Worm (Caenorhabditis elegans): Measurements from ENCODE around the gene F59E12.8.

F59E12.8 gene

DNA sequence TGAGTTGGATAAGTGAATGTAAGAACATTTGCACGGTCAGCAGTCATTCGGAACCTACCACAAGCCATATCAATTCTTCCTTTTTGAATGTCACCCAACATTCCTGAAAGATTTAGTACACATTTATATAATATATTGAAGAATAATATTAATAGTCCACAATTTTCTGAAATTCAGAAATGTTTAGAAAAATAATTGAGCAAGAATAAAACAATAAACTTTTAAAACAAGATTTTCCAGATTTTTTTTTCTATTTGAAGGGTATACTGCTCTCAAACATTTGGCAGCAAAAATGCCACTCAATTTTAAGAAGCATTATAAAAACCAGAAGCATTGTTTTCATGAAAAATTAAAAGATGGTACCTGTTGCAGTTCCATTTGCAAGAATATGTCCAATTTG, at the start of gene F59E12.8:
Gene F59E12.8 (minus strand): TSS at position 101 of the 400 bp plus-strand sequence.
- no peak for TF ChIP-seq dve-1 (tag; optimal IDR thresholded peaks at IDR 0.05)
- TF ChIP-seq Y22D7AL.16 (tag; optimal IDR thresholded peaks at IDR 0.05): no peak
- no peak for TF ChIP-seq nfya-1 (tag; optimal IDR thresholded peaks at IDR 0.05)
- no peak for TF ChIP-seq ama-1 (optimal IDR thresholded peaks at IDR 0.05)
- no peak for TF ChIP-seq ref-2 (tag; optimal IDR thresholded peaks at IDR 0.05)
- TF ChIP-seq pag-3 (tag; optimal IDR thresholded peaks at IDR 0.05; ENCODE audit: borderline replicate concordance): no peak
- no peak for TF ChIP-seq che-1 (tag; optimal IDR thresholded peaks at IDR 0.05)
- TF ChIP-seq hlh-15 (tag; optimal IDR thresholded peaks at IDR 0.05): no peak
- TF ChIP-seq zip-5 (tag; optimal IDR thresholded peaks at IDR 0.05): no peak
- TF ChIP-seq madf-2 (tag; optimal IDR thresholded peaks at IDR 0.05): no peak
- no peak for TF ChIP-seq lim-6 (tag; optimal IDR thresholded peaks at IDR 0.05)
- TF ChIP-seq npax-4 (tag; optimal IDR thresholded peaks at IDR 0.05): no peak
- TF ChIP-seq fkh-6 (tag; optimal IDR thresholded peaks at IDR 0.05): no peak
- no peak for TF ChIP-seq tbx-7 (tag; optimal IDR thresholded peaks at IDR 0.05)
- TF ChIP-seq elt-2 (tag; optimal IDR thresholded peaks at IDR 0.05): no peak
- TF ChIP-seq hlh-13 (GFP tag; optimal IDR thresholded peaks at IDR 0.05): no peak
- TF ChIP-seq pros-1 (tag; optimal IDR thresholded peaks at IDR 0.05): no peak
- no peak for TF ChIP-seq ceh-9 (tag; optimal IDR thresholded peaks at IDR 0.05)
- no peak for TF ChIP-seq ets-4 (tag; optimal IDR thresholded peaks at IDR 0.05)

DNA sequence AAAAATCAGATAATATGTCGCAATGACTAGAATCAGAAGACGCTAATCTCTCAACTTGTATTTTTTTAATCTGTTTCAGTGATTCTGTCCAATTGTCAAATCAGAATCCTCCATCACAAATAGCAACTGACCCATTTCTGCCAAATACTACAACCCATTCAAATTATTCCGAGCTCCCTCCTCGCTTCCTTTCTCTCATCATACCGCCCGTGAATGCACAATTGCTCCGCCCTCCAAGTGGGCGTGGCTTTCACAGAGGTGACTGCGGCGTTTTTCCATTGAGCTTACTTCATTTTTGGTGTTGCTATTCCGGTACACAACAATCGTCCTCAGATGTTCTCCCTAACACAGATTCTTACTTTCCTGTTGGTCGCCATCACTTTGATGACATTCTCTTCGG, 44.0 kb upstream of the F59E12.8 start, which contains the start of gene flp-27:
Gene flp-27 (plus strand): TSS at position 301 of the 400 bp plus-strand sequence.
- TF ChIP-seq ref-2 (tag; optimal IDR thresholded peaks at IDR 0.05) (no peak), pha-4 (tag; optimal IDR thresholded peaks at IDR 0.05) (no peak), lin-11 (tag; optimal IDR thresholded peaks at IDR 0.05) (no peak), fkh-10 (GFP tag; optimal IDR thresholded peaks at IDR 0.05) (no peak), ztf-16 (tag; optimal IDR thresholded peaks at IDR 0.05) (no peak), ceh-6 (GFP tag; optimal IDR thresholded peaks at IDR 0.05) (no peak), lim-6 (tag; optimal IDR thresholded peaks at IDR 0.05) (no peak), fax-1 (tag; optimal IDR thresholded peaks at IDR 0.05) (no peak), dmd-4 (tag; optimal IDR thresholded peaks at IDR 0.05; ENCODE audit: borderline replicate concordance) (no peak), ceh-2 (tag; optimal IDR thresholded peaks at IDR 0.05) (no peak), pros-1 (tag; optimal IDR thresholded peaks at IDR 0.05) (no peak), unc-55 (GFP tag; optimal IDR thresholded peaks at IDR 0.05) (no peak), unc-42 (tag; optimal IDR thresholded peaks at IDR 0.05) (no peak), pqm-1 (tag; optimal IDR thresholded peaks at IDR 0.05) (no peak), elt-2 (tag; optimal IDR thresholded peaks at IDR 0.05) (no peak), syd-9 (tag; optimal IDR thresholded peaks at IDR 0.05) (no peak), hlh-15 (tag; optimal IDR thresholded peaks at IDR 0.05) (no peak), dve-1 (tag; optimal IDR thresholded peaks at IDR 0.05) (no peak), pax-1 (tag; optimal IDR thresholded peaks at IDR 0.05) (no peak), nhr-11 (tag; optimal IDR thresholded peaks at IDR 0.05) (no peak)

DNA sequence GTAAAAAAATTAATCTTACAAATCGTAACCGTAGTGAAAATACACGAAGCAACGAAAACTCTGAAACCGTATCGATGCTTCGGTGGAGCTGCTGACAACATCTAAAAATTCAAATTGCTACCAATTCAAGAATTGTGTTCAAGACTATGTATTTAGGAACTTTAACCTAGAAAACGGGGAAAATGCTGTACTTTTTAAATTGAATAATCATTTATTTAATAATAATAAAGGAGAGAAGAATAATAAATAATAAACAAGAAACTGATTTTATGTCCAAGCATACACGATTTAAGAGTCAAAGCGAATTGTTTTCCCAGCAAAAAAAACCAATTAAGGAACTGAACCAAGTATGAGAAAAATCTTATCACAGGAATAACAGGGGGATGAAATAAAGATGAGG, 32.9 kb upstream of the F59E12.8 start, which contains the start of gene C25H3.17:
Gene C25H3.17 (minus strand): TSS at position 101 of the 400 bp plus-strand sequence.
- TF ChIP-seq nfya-1 (tag; optimal IDR thresholded peaks at IDR 0.05) (no peak), ceh-48 (tag; optimal IDR thresholded peaks at IDR 0.05) (no peak), ets-4 (tag; optimal IDR thresholded peaks at IDR 0.05) (no peak), lim-6 (tag; optimal IDR thresholded peaks at IDR 0.05) (no peak), K02D7.2 (tag; optimal IDR thresholded peaks at IDR 0.05) (no peak), ceh-22 (tag; optimal IDR thresholded peaks at IDR 0.05) (no peak), fax-1 (tag; optimal IDR thresholded peaks at IDR 0.05) (no peak), rnt-1 (tag; optimal IDR thresholded peaks at IDR 0.05) (no peak), mec-3 (tag; optimal IDR thresholded peaks at IDR 0.05; ENCODE audit: borderline replicate concordance) (no peak)

DNA sequence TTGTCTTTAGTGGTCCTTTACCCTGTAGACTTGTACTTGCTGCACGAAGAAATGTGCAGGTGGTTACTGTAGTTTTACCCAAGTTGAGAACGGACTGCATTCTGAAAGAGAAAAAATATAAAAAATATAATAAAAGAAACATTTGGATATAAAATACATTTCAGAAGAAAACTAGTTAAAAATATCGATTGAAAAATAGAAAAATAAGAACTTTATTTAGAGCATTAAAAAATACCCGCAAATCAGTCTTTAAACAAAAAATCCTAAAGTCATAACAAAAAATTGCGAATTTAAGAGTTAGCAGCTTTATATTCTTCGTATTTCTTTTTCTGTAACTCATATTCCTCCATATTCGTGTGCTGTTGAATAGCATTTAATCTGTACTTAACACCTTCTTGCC, 32.1 kb upstream of the F59E12.8 start, which contains the start of gene C25H3.7:
Gene C25H3.7 (minus strand): TSS at position 101 of the 400 bp plus-strand sequence.
- TF ChIP-seq ceh-19 (GFP tag; optimal IDR thresholded peaks at IDR 0.05) (no peak), C08G9.2 (tag; optimal IDR thresholded peaks at IDR 0.05) (no peak), ceh-34 (tag; optimal IDR thresholded peaks at IDR 0.05) (no peak), fkh-10 (GFP tag; optimal IDR thresholded peaks at IDR 0.05) (no peak), tbx-2 (tag; optimal IDR thresholded peaks at IDR 0.05) (no peak), ztf-16 (tag; optimal IDR thresholded peaks at IDR 0.05) (no peak), nhr-11 (tag; optimal IDR thresholded peaks at IDR 0.05) (no peak), K02D7.2 (tag; optimal IDR thresholded peaks at IDR 0.05) (no peak), K09A11.1 (tag; optimal IDR thresholded peaks at IDR 0.05; ENCODE audit: insufficient read depth) (no peak), ttx-3 (tag; optimal IDR thresholded peaks at IDR 0.05) (no peak), fkh-6 (tag; optimal IDR thresholded peaks at IDR 0.05) (no peak), ceh-24 (tag; optimal IDR thresholded peaks at IDR 0.05) (no peak), tbx-7 (tag; optimal IDR thresholded peaks at IDR 0.05) (no peak), ceh-45 (GFP tag; IDR thresholded peaks at IDR 0.05) (no peak), unc-55 (GFP tag; optimal IDR thresholded peaks at IDR 0.05) (no peak), ceh-30 (tag; optimal IDR thresholded peaks at IDR 0.05) (no peak), unc-3 (GFP tag; conservative IDR thresholded peaks at IDR 0.05) (no peak), unc-3 (tag; optimal IDR thresholded peaks at IDR 0.05) (no peak)

Data from whole organism, late embryonic.